Fruit fly (Drosophila melanogaster) whole organism, wandering third instar larva: ENCODE results near the gene PIP82.

Experiments
- Abd-B ChIP-seq: fragments of >200 bp; optimal IDR thresholded peaks from 2 replicates; lab custom pipeline; 2017; ENCODE audit warnings: missing biosample characterization, missing genetic modification characterization
- CG32264 ChIP-seq: fragments of 200-800 bp; sonication (Bioruptor generic); optimal IDR thresholded peaks from 2 replicates; lab custom pipeline; 2016; ENCODE audit warnings: missing biosample characterization, missing genetic modification characterization
- CG9705 ChIP-seq: fragments of 200-800 bp; sonication (Bioruptor generic); optimal IDR thresholded peaks from 2 replicates; lab custom pipeline; 2018; ENCODE audit warnings: missing biosample characterization, mild to moderate bottlenecking, missing genetic modification characterization
- CrebA ChIP-seq: fragments of 200-800 bp; sonication (Bioruptor generic); optimal IDR thresholded peaks from 2 replicates; lab custom pipeline; 2016; ENCODE audit warnings: missing biosample characterization, mild to moderate bottlenecking, missing genetic modification characterization, borderline replicate concordance
- Dfd ChIP-seq: fragments of >200 bp; optimal IDR thresholded peaks from 2 replicates; lab custom pipeline; 2017; ENCODE audit warnings: missing biosample characterization, missing genetic modification characterization
- Dif ChIP-seq: fragments of 200-275, 200-300 bp; sonication (Bioruptor generic); optimal IDR thresholded peaks from 2 replicates; lab custom pipeline; 2018; ENCODE audit warnings: missing biosample characterization, missing genetic modification characterization; ENCODE audit not compliant: partially characterized antibody
- GATAd ChIP-seq: sonication (Bioruptor generic); optimal IDR thresholded peaks from 2 replicates; lab custom pipeline; 2016; ENCODE audit warnings: missing biosample characterization, missing genetic modification characterization
- HLH106 ChIP-seq: fragments of 200-800 bp; optimal IDR thresholded peaks from 3 replicates; lab custom pipeline; 2019; ENCODE audit warnings: missing biosample characterization, mild to moderate bottlenecking, missing genetic modification characterization, moderate library complexity
- Hnf4 ChIP-seq: fragments of 200-800 bp; sonication (Bioruptor generic); optimal IDR thresholded peaks from 2 replicates; lab custom pipeline; 2016; ENCODE audit warnings: missing biosample characterization, mild to moderate bottlenecking, missing genetic modification characterization
- Hr78 ChIP-seq: fragments of >200 bp; optimal IDR thresholded peaks from 2 replicates; lab custom pipeline; 2017; ENCODE audit warnings: missing biosample characterization, missing genetic modification characterization
- Hr83 ChIP-seq: fragments of 200-300 bp; sonication (Bioruptor generic); optimal IDR thresholded peaks from 2 replicates; lab custom pipeline; 2016; ENCODE audit warnings: missing biosample characterization, mild to moderate bottlenecking, missing genetic modification characterization, moderate library complexity; ENCODE audit not compliant: poor library complexity, severe bottlenecking
- Jra ChIP-seq: sonication (Bioruptor generic); optimal IDR thresholded peaks from 2 replicates; lab custom pipeline; 2016; ENCODE audit warnings: missing biosample characterization, missing genetic modification characterization
- Mio ChIP-seq: sonication (Bioruptor generic); optimal IDR thresholded peaks from 2 replicates; lab custom pipeline; 2016; ENCODE audit warnings: missing biosample characterization, missing genetic modification characterization
- Myc ChIP-seq: fragments of >200 bp; optimal IDR thresholded peaks from 2 replicates; lab custom pipeline; 2017
- N ChIP-seq: fragments of >200 bp; optimal IDR thresholded peaks from 2 replicates; lab custom pipeline; 2018; ENCODE audit warnings: missing biosample characterization, missing external identifiers, missing genetic modification characterization
- OdsH ChIP-seq: fragments of 200-800 bp; sonication (Bioruptor generic); optimal IDR thresholded peaks from 2 replicates; lab custom pipeline; 2016; ENCODE audit warnings: missing biosample characterization, mild to moderate bottlenecking, missing genetic modification characterization
- Rel ChIP-seq, 2 experiments: fragments of 200-800 bp; sonication (Bioruptor generic) in 1 of 2; optimal IDR thresholded peaks; 2 replicates in 1 of 2; 3 replicates in 1 of 2; lab custom pipeline; 2016 to 2019; ENCODE audit warnings: mild to moderate bottlenecking in 2 of 2, missing biosample characterization in 2 of 2, missing genetic modification characterization in 2 of 2, moderate library complexity in 1 of 2
- Sp1 ChIP-seq: fragments of 200-800 bp; sonication (Bioruptor generic); optimal IDR thresholded peaks from 3 replicates; lab custom pipeline; 2019; ENCODE audit warnings: missing biosample characterization, mild to moderate bottlenecking, missing genetic modification characterization, moderate library complexity
- Vsx2 ChIP-seq: fragments of 200-300, 225-300 bp; sonication (Bioruptor generic); optimal IDR thresholded peaks from 2 replicates; lab custom pipeline; 2018; ENCODE audit warnings: missing biosample characterization, missing genetic modification characterization; ENCODE audit not compliant: partially characterized antibody
- br ChIP-seq: fragments of 200-800 bp; sonication (Bioruptor generic); optimal IDR thresholded peaks from 2 replicates; lab custom pipeline; 2016; ENCODE audit warnings: missing biosample characterization, missing genetic modification characterization
- brk ChIP-seq: fragments of 200-800 bp; sonication (Bioruptor generic); optimal IDR thresholded peaks from 2 replicates; lab custom pipeline; 2016; ENCODE audit warnings: missing biosample characterization, mild to moderate bottlenecking, missing genetic modification characterization
- dl ChIP-seq, 2 experiments: fragments of 175-275, 200-275 bp in 1 of 2; fragments of 200-275 bp in 1 of 2; sonication (Bioruptor generic); optimal IDR thresholded peaks; lab custom pipeline; 2018; ENCODE audit warnings: mild to moderate bottlenecking in 2 of 2, missing biosample characterization in 2 of 2, missing genetic modification characterization in 2 of 2, moderate library complexity in 2 of 2; ENCODE audit not compliant: partially characterized antibody in 2 of 2, insufficient read depth in 1 of 2
- dmrt93B ChIP-seq: fragments of 200-800 bp; sonication (Bioruptor generic); optimal IDR thresholded peaks from 2 replicates; lab custom pipeline; 2018; ENCODE audit warnings: missing biosample characterization, mild to moderate bottlenecking, missing genetic modification characterization
- dsf ChIP-seq: sonication (Bioruptor generic); optimal IDR thresholded peaks from 2 replicates; lab custom pipeline; 2016; ENCODE audit warnings: missing biosample characterization, missing genetic modification characterization, borderline replicate concordance
- ey ChIP-seq: fragments of 200-800 bp; sonication (Bioruptor generic); optimal IDR thresholded peaks from 2 replicates; lab custom pipeline; 2016; ENCODE audit warnings: missing biosample characterization, missing genetic modification characterization
- foxo ChIP-seq, 2 experiments: fragments of 200-800 bp; sonication (Bioruptor generic); optimal IDR thresholded peaks; 2 replicates in 1 of 2; 3 replicates in 1 of 2; lab custom pipeline; 2016 to 2017; ENCODE audit warnings: missing biosample characterization in 2 of 2, missing genetic modification characterization in 2 of 2
- fru ChIP-seq: fragments of 200-800 bp; sonication (Bioruptor generic); optimal IDR thresholded peaks from 3 replicates; lab custom pipeline; 2016; ENCODE audit warnings: missing biosample characterization, mild to moderate bottlenecking, missing genetic modification characterization
- h ChIP-seq: fragments of 200-800 bp; sonication (Bioruptor generic); optimal IDR thresholded peaks from 3 replicates; lab custom pipeline; 2016; ENCODE audit warnings: missing biosample characterization, mild to moderate bottlenecking, missing genetic modification characterization
- jim ChIP-seq: fragments of 175-275, 200-325 bp; sonication (Bioruptor generic); optimal IDR thresholded peaks from 2 replicates; lab custom pipeline; 2016; ENCODE audit warnings: missing biosample characterization, mild to moderate bottlenecking, missing genetic modification characterization
- lola ChIP-seq: fragments of >200 bp; optimal IDR thresholded peaks from 2 replicates; lab custom pipeline; 2017; ENCODE audit warnings: missing biosample characterization, missing genetic modification characterization
- pan ChIP-seq: fragments of >200 bp; optimal IDR thresholded peaks from 2 replicates; lab custom pipeline; 2017
- psq ChIP-seq: fragments of 200-800 bp; sonication (Bioruptor generic); optimal IDR thresholded peaks from 3 replicates; lab custom pipeline; 2017; ENCODE audit warnings: missing biosample characterization, mild to moderate bottlenecking, missing genetic modification characterization, moderate library complexity
- rgr ChIP-seq: fragments of 200-800 bp; sonication (Bioruptor generic); optimal IDR thresholded peaks from 3 replicates; lab custom pipeline; 2016; ENCODE audit warnings: missing biosample characterization, mild to moderate bottlenecking, missing genetic modification characterization
- sage ChIP-seq: fragments of 200-800 bp; sonication (Bioruptor generic); optimal IDR thresholded peaks from 2 replicates; lab custom pipeline; 2016; ENCODE audit warnings: missing biosample characterization, mild to moderate bottlenecking, missing genetic modification characterization
- sv ChIP-seq: fragments of 200-800 bp; sonication (Bioruptor generic); optimal IDR thresholded peaks from 3 replicates; lab custom pipeline; 2016; ENCODE audit warnings: missing biosample characterization, missing genetic modification characterization
- tai ChIP-seq: sonication (Bioruptor generic); optimal IDR thresholded peaks from 2 replicates; lab custom pipeline; 2016; ENCODE audit warnings: missing biosample characterization, missing genetic modification characterization
- usp ChIP-seq: fragments of >200 bp; optimal IDR thresholded peaks from 2 replicates; lab custom pipeline; 2017; ENCODE audit warnings: missing biosample characterization, missing genetic modification characterization
- woc ChIP-seq: sonication (Bioruptor generic); optimal IDR thresholded peaks from 2 replicates; lab custom pipeline; 2016; ENCODE audit warnings: missing biosample characterization, mild to moderate bottlenecking, missing genetic modification characterization

The PIP82 gene

DNA sequence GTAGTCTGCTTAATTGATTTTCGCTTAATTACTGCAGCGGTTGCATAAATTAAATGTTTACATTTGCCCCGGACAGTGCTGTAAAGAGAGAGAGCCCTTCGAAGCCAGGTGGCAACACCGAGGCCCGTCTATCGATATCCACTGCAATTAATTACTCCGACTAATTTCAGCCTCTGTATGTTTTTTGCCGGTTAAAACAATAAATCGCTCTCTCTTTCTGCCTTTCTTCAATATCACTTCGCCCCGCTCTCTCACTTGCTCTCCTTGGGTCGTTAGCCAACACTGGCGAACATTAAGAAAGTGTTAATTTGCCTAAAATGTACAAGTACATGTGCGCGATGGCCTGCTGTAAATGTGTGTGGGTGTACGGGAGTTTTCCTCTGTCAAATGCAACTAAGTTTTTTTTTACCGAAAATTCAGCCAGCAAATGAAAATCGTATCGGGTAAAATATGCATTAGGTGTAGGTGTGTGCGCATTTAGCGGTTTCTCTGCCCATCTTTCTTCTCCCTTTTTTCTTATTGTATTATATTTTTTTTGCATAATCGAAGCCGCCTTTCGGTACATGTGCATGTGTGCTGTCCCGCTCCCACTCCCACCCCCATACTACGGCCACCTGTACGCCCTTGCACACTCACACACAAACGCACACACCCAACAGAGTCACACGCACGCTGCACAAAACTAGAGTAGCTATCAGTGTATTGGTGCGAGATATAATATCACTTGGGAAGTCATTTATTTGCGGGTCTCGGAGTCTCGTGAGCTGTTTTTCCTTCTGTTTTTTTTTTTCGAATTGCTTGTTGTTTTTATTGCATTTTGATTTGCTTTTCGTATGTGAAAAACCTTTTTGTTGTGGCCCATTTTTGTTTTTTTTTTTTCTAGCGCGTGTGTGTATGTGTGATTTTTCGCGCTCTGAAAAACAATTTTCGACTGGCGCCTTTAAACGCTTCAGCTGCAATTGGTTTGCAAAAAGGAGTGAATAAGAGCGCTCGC is 32.2 kb upstream of the PIP82 start (continued):
- no peak for TF ChIP-seq dl (GFP tag; optimal IDR thresholded peaks at IDR 0.05; lab: Kevin White, UChicago; ENCODE audit: insufficient read depth in 1 of 2, partially characterized antibody in 2 of 2)
- no peak for TF ChIP-seq tai (GFP tag; lab: Kevin White, UChicago)
- TF ChIP-seq fru (GFP tag; lab: Kevin White, UChicago): peak; percentile 76
- peak; percentile 29 for TF ChIP-seq woc (GFP tag; lab: Kevin White, UChicago)
- TF ChIP-seq Rel (GFP tag; optimal IDR thresholded peaks at IDR 0.05; lab: Kevin White, UChicago): peak; percentile 23
- peak; percentile 44 for TF ChIP-seq Rel (tag; optimal IDR thresholded peaks at IDR 0.05; lab: Kevin White, UChicago)
- TF ChIP-seq h (GFP tag; lab: Kevin White, UChicago): peak; percentile 74

DNA sequence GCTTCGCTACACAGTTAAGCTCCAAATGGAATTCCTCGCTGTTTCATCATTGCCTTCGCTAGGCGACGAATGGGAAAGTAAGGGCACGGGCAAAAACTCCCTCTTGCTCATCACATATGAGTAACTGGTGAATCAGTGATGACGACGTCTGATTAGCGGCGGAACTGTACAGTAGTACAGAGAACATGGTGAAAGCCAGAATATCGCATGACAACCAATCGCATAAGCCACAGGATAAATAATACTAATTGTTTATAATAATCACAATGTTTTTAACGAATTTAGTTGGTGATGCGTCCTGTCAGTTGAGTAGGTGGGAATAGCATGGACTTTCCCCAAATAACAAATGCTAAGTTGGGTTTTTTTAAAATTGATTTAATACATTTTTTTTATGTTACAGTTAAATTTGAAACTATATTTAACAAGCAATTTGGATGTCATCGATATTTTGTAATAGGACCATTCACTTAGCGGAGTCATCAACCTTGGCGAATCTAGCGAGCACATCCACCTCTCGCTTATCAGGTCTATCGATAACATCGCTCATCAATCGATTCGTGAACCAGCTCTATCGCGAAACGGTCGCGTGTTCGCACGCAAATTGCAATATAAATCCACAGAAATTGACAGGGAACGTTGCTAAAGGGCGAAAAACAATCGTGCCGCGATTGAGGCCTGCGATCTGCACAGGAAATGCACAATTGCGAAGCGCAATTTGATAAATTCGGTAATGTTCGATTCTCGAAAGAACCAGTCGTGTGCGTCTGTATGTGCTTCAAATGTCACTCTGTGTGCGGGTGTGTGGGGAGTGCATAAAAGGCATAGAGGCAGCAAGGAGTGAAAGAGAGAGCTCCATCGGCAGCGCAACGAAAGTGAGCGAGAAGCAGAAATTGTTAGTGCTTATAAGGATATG is 30.8 kb upstream of the PIP82 start, which contains the start of the genes CG12112 and Trf4-1:
Gene CG12112 (minus strand): TSS at position 106 of the 913 bp plus-strand sequence.
Gene Trf4-1 (plus strand): TSS at position 236 of the 913 bp plus-strand sequence.
- TF ChIP-seq Hnf4 (GFP tag; lab: Kevin White, UChicago) (peak; percentile 71), HLH106 (tag; lab: Kevin White, UChicago) (peak; percentile 40), Abd-B (GFP tag; lab: Kevin White, UChicago) (no peak), Sp1 (no peak), CrebA (GFP tag; lab: Kevin White, UChicago) (no peak), Dfd (GFP tag; lab: Kevin White, UChicago) (no peak), Mio (no peak), Myc (peak; percentile 49), Vsx2 (GFP tag; lab: Kevin White, UChicago) (no peak), h (GFP tag; lab: Kevin White, UChicago) (peak; percentile 31), usp (GFP tag; lab: Kevin White, UChicago) (no peak), brk (GFP tag; lab: Kevin White, UChicago) (peak; percentile 35), Jra (peak; percentile 66), sage (GFP tag; lab: Kevin White, UChicago) (no peak), ey (GFP tag; lab: Kevin White, UChicago) (peak; percentile 24), dsf (GFP tag; lab: Kevin White, UChicago) (no peak), foxo (GFP tag; optimal IDR thresholded peaks at IDR 0.05; lab: Kevin White, UChicago) (peak in 1 of 2 experiments; percentile 58), jim (no peak), tai (GFP tag; lab: Kevin White, UChicago) (no peak), pan (lab: Kevin White, UChicago) (no peak), sv (GFP tag; lab: Kevin White, UChicago) (no peak), CG32264 (GFP tag; lab: Kevin White, UChicago) (no peak), br (GFP tag; lab: Kevin White, UChicago) (peak; percentile 35), dmrt93B (no peak), lola (no peak), psq (peak; percentile 37), Rel (GFP tag; optimal IDR thresholded peaks at IDR 0.05; lab: Kevin White, UChicago) (no peak), Rel (tag; optimal IDR thresholded peaks at IDR 0.05; lab: Kevin White, UChicago) (peak; percentile 59), GATAd (GFP tag; lab: Kevin White, UChicago) (no peak), OdsH (GFP tag; lab: Kevin White, UChicago) (peak; percentile 2), woc (GFP tag; lab: Kevin White, UChicago) (peak; percentile 75), N (GFP tag; lab: Kevin White, UChicago) (no peak), CG9705 (GFP tag; lab: Kevin White, UChicago) (no peak), fru (GFP tag; lab: Kevin White, UChicago) (peak; percentile 35), Dif (GFP tag; lab: Kevin White, UChicago) (peak; percentile 27), Hr78 (GFP tag; lab: Kevin White, UChicago) (no peak), Hr83 (GFP tag; lab: Kevin White, UChicago) (peak; percentile 32), dl (GFP tag; optimal IDR thresholded peaks at IDR 0.05; lab: Kevin White, UChicago; ENCODE audit: insufficient read depth in 1 of 2, partially characterized antibody in 2 of 2) (peak in 1 of 2 experiments; percentile 15), rgr (GFP tag; lab: Kevin White, UChicago) (peak; percentile 26)
